Worm (Caenorhabditis elegans): ENCODE measurements around the gene iglr-2.

DNA sequence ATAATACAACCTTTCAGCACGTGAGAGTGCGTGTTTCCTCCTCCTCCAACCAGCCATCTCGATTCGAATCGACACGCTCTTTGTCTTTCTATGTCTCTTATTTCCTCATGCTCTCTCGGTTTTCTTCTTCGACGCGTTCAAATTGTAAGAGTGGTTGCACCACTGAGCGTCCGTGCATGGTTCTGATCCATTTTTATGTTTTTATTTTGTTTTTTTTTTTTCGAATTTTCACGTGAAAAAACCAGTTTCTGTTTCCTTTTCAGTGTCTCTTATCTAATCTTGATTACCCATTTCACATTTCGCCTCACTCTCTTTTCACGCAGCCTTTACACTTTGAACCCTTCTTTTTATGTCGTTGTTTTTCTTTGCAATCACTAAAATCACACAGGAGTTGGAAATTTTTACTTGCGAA lies 39.7 kb upstream of the iglr-2 start:
- no peak for TF ChIP-seq unc-62 (GFP tag; optimal IDR thresholded peaks at IDR 0.05)
- no peak for TF ChIP-seq lin-13 (tag; optimal IDR thresholded peaks at IDR 0.05)
- TF ChIP-seq elt-3 (tag; optimal IDR thresholded peaks at IDR 0.05) = no peak
- TF ChIP-seq ceh-39 (tag; optimal IDR thresholded peaks at IDR 0.05) = no peak
- no peak for TF ChIP-seq mep-1 (tag; optimal IDR thresholded peaks at IDR 0.05)
